Worm (Caenorhabditis elegans) whole organism, L3 larva: ENCODE measurements around the gene W02B3.3.

Source experiments
- ama-1 ChIP-seq: fragments of 150-350 bp; optimal IDR thresholded peaks from 2 replicates; lab custom pipeline; 2018
- nhr-11 ChIP-seq: fragments of 150-350 bp; optimal IDR thresholded peaks from 2 replicates; lab custom pipeline; 2014; ENCODE audit warnings: missing biosample characterization, missing genetic modification characterization
- nhr-12 ChIP-seq: fragments of 150-350 bp; optimal IDR thresholded peaks from 2 replicates; lab custom pipeline; 2014; ENCODE audit warnings: missing biosample characterization, missing genetic modification characterization
- unc-62 ChIP-seq: fragments of 150-350 bp; sonication (generic microtip); optimal IDR thresholded peaks from 4 replicates; lab custom pipeline; 2014; ENCODE audit warnings: missing biosample characterization, missing genetic modification reagents, missing genetic modification characterization

- TF ChIP-seq nhr-11 (tag; lab: Kevin White, UChicago) (no peak), nhr-12 (tag; lab: Kevin White, UChicago) (no peak), unc-62 (GFP tag; lab: Kevin White, UChicago) (no peak), ama-1 (lab: Kevin White, UChicago) (no peak)
Measured at ce11 chrIII:656660-657059, 11.6 kb downstream of the W02B3.3 start.
